Worm (Caenorhabditis elegans) whole organism, L4 larva: ENCODE results near the gene Y38H6C.16.

Experiments
- fos-1 ChIP-seq: fragments of 150-350 bp; optimal IDR thresholded peaks from 2 replicates; lab custom pipeline; 2014; ENCODE audit warnings: missing biosample characterization, missing genetic modification characterization
- hlh-30 ChIP-seq: sonication (generic microtip); optimal IDR thresholded peaks from 2 replicates; lab custom pipeline; 2017; ENCODE audit warnings: antibody characterized with exemption, mild to moderate bottlenecking, missing genetic modification characterization, missing compliant biosample characterization; ENCODE audit not compliant: insufficient read depth
- mdt-29 ChIP-seq: fragments of 200-800 bp; sonication (Bioruptor generic); IDR thresholded peaks from 2 replicates; pipeline ENCODE4 v1.3.6; 2022; ENCODE audit warnings: missing genetic modification reagents, missing genetic modification characterization, missing compliant biosample characterization
- nhr-28 ChIP-seq: fragments of 150-350 bp; optimal IDR thresholded peaks from 2 replicates; lab custom pipeline; 2014; ENCODE audit warnings: missing biosample characterization, missing genetic modification characterization

ce11 chrV:20489102-20489501, 50.0 kb downstream of the Y38H6C.16 start, which contains the start of gene srbc-78:
- TF ChIP-seq nhr-28 (tag; lab: Kevin White, UChicago) (no peak), fos-1 (tag; lab: Kevin White, UChicago) (no peak), hlh-30 (no peak), mdt-29 (no peak)
